Worm (Caenorhabditis elegans) whole organism, young adult: Measurements from ENCODE around the gene srxa-19.

Experiments
- B0261.1 ChIP-seq: sonication (generic microtip); optimal IDR thresholded peaks from 2 replicates; lab custom pipeline; 2016; ENCODE audit warnings: mild to moderate bottlenecking, missing genetic modification characterization, moderate library complexity, missing compliant biosample characterization
- D2030.7 ChIP-seq: fragments of 200-800 bp; sonication (Bioruptor generic); IDR thresholded peaks from 2 replicates; pipeline ENCODE4 v1.3.6; 2022; ENCODE audit warnings: missing genetic modification reagents, missing genetic modification characterization, missing compliant biosample characterization
- F55B11.4 ChIP-seq: sonication (generic microtip); optimal IDR thresholded peaks from 2 replicates; lab custom pipeline; 2016; ENCODE audit warnings: missing compliant biosample characterization, missing genetic modification characterization, borderline replicate concordance; ENCODE audit not compliant: insufficient read depth
- K11D2.4 ChIP-seq: fragments of 200-800 bp; sonication (Bioruptor generic); IDR thresholded peaks from 2 replicates; pipeline ENCODE4 v1.3.6; 2022; ENCODE audit warnings: missing genetic modification reagents, missing genetic modification characterization, missing compliant biosample characterization
- T07F8.4 ChIP-seq: sonication (generic microtip); optimal IDR thresholded peaks from 2 replicates; lab custom pipeline; 2016; ENCODE audit warnings: mild to moderate bottlenecking, missing genetic modification characterization, moderate library complexity, missing compliant biosample characterization
- T26A5.8 ChIP-seq: sonication (generic microtip); optimal IDR thresholded peaks from 2 replicates; lab custom pipeline; 2016; ENCODE audit warnings: missing genetic modification characterization, missing compliant biosample characterization
- Y79H2A.3 ChIP-seq: fragments of 200-800 bp; sonication (Bioruptor generic); conservative IDR thresholded peaks from 2 replicates; pipeline ENCODE4 v1.3.6; 2022; ENCODE audit warnings: missing genetic modification reagents, missing genetic modification characterization, missing compliant biosample characterization
- Y95B8A.8 ChIP-seq: fragments of 200-800 bp; sonication (Bioruptor generic); IDR thresholded peaks from 2 replicates; pipeline ENCODE4 v1.3.6; 2022; ENCODE audit warnings: missing genetic modification reagents, missing genetic modification characterization, missing compliant biosample characterization
- ZK185.1 ChIP-seq: sonication (generic microtip); optimal IDR thresholded peaks from 2 replicates; lab custom pipeline; 2016; ENCODE audit warnings: mild to moderate bottlenecking, missing genetic modification characterization, missing compliant biosample characterization; ENCODE audit not compliant: poor library complexity, severe bottlenecking
- atf-7 ChIP-seq: sonication (generic microtip); optimal IDR thresholded peaks from 2 replicates; lab custom pipeline; 2017; ENCODE audit warnings: mild to moderate bottlenecking, missing genetic modification characterization, missing compliant biosample characterization
- attf-5 ChIP-seq: fragments of 200-800 bp; sonication (Bioruptor generic); optimal IDR thresholded peaks from 2 replicates; lab custom pipeline; 2018; ENCODE audit warnings: mild to moderate bottlenecking, missing genetic modification characterization, missing compliant biosample characterization
- attf-6 ChIP-seq: fragments of 200-800 bp; sonication (Bioruptor generic); IDR thresholded peaks from 2 replicates; pipeline ENCODE4 v1.3.6; 2022; ENCODE audit warnings: missing genetic modification reagents, missing genetic modification characterization, missing compliant biosample characterization
- cebp-1 ChIP-seq, 2 experiments: fragments of 200-800 bp in 1 of 2; sonication (Bioruptor generic) in 1 of 2; sonication (generic microtip) in 1 of 2; IDR thresholded peaks in 1 of 2; optimal IDR thresholded peaks in 1 of 2; 2 replicates each; pipeline versions ENCODE4 v1.3.6 to Lab custom; 2017 to 2022; ENCODE audit warnings: missing compliant biosample characterization in 2 of 2, missing genetic modification characterization in 2 of 2, mild to moderate bottlenecking in 1 of 2, missing genetic modification reagents in 1 of 2, moderate library complexity in 1 of 2
- ceh-27 ChIP-seq: fragments of 200-800 bp; sonication (Bioruptor generic); optimal IDR thresholded peaks from 2 replicates; lab custom pipeline; 2018; ENCODE audit warnings: mild to moderate bottlenecking, missing genetic modification characterization, moderate library complexity, missing compliant biosample characterization
- ceh-40 ChIP-seq: fragments of 200-800 bp; sonication (Bioruptor generic); IDR thresholded peaks from 2 replicates; pipeline ENCODE4 v1.3.6; 2022; ENCODE audit warnings: missing genetic modification characterization, missing compliant biosample characterization
- chd-7 ChIP-seq: sonication (generic microtip); optimal IDR thresholded peaks from 2 replicates; lab custom pipeline; 2016; ENCODE audit warnings: mild to moderate bottlenecking, missing genetic modification characterization, moderate library complexity, missing compliant biosample characterization
- die-1 ChIP-seq: sonication (generic microtip); optimal IDR thresholded peaks from 2 replicates; lab custom pipeline; 2016; ENCODE audit warnings: missing genotype, mild to moderate bottlenecking, missing genetic modification characterization, missing compliant biosample characterization
- egl-44 ChIP-seq: fragments of 200-800 bp; sonication (Bioruptor generic); IDR thresholded peaks from 2 replicates; pipeline ENCODE4 v1.3.6; 2022; ENCODE audit warnings: missing genetic modification reagents, missing genetic modification characterization, missing compliant biosample characterization
- egrh-3 ChIP-seq: fragments of 200-800 bp; sonication (Bioruptor generic); IDR thresholded peaks from 2 replicates; pipeline ENCODE4 v1.3.6; 2022; ENCODE audit warnings: missing genetic modification reagents, missing genetic modification characterization, missing compliant biosample characterization
- hmg-1.2 ChIP-seq: fragments of 200-800 bp; sonication (Bioruptor generic); IDR thresholded peaks from 2 replicates; pipeline ENCODE4 v1.3.6; 2022; ENCODE audit warnings: missing genetic modification reagents, missing genetic modification characterization, missing compliant biosample characterization
- hrde-1 ChIP-seq: sonication (generic microtip); optimal IDR thresholded peaks from 2 replicates; lab custom pipeline; 2016; ENCODE audit warnings: missing genetic modification characterization, mild to moderate bottlenecking, missing compliant biosample characterization, moderate library complexity, missing genotype, missing genetic modification reagents, borderline replicate concordance
- hsf-1 ChIP-seq: fragments of 200-800 bp; sonication (Bioruptor generic); IDR thresholded peaks from 2 replicates; pipeline ENCODE4 v1.3.6; 2022; ENCODE audit warnings: missing genetic modification reagents, missing genetic modification characterization, missing compliant biosample characterization
- lag-1 ChIP-seq: fragments of 200-800 bp; sonication (Bioruptor generic); IDR thresholded peaks from 2 replicates; pipeline ENCODE4 v1.3.6; 2022; ENCODE audit warnings: missing genetic modification reagents, missing genetic modification characterization, missing compliant biosample characterization
- let-607 ChIP-seq, 2 experiments: fragments of 200-800 bp in 1 of 2; sonication (Bioruptor generic) in 1 of 2; sonication (generic microtip) in 1 of 2; optimal IDR thresholded peaks; 2 replicates each; lab custom pipeline; 2016 to 2018; ENCODE audit warnings: mild to moderate bottlenecking in 2 of 2, missing compliant biosample characterization in 2 of 2, missing genetic modification characterization in 2 of 2, moderate library complexity in 2 of 2, missing genotype in 1 of 2
- lin-40 ChIP-seq: sonication (generic microtip); optimal IDR thresholded peaks from 2 replicates; lab custom pipeline; 2016; ENCODE audit warnings: missing genetic modification characterization, mild to moderate bottlenecking, missing compliant biosample characterization, missing genotype, missing genetic modification reagents
- madf-10 ChIP-seq: sonication (generic microtip); optimal IDR thresholded peaks from 2 replicates; lab custom pipeline; 2016; ENCODE audit warnings: mild to moderate bottlenecking, missing genetic modification characterization, missing compliant biosample characterization
- madf-8 ChIP-seq: fragments of 200-800 bp; sonication (Bioruptor generic); conservative IDR thresholded peaks from 2 replicates; pipeline ENCODE4 v1.3.6; 2022; ENCODE audit warnings: missing genetic modification reagents, missing genetic modification characterization, missing compliant biosample characterization
- mel-28 ChIP-seq: sonication (generic microtip); optimal IDR thresholded peaks from 2 replicates; lab custom pipeline; 2016; ENCODE audit warnings: borderline replicate concordance, mild to moderate bottlenecking, missing genetic modification characterization, missing compliant biosample characterization
- nfya-1 ChIP-seq: sonication (generic microtip); optimal IDR thresholded peaks from 2 replicates; lab custom pipeline; 2017; ENCODE audit warnings: antibody characterized with exemption, missing compliant biosample characterization, missing genetic modification characterization, borderline replicate concordance; ENCODE audit not compliant: insufficient read depth
- nhr-179 ChIP-seq: sonication (generic microtip); optimal IDR thresholded peaks from 2 replicates; lab custom pipeline; 2016; ENCODE audit warnings: mild to moderate bottlenecking, missing genetic modification characterization, missing compliant biosample characterization
- nhr-27 ChIP-seq: fragments of 200-800 bp; sonication (Bioruptor generic); optimal IDR thresholded peaks from 2 replicates; lab custom pipeline; 2018; ENCODE audit warnings: mild to moderate bottlenecking, missing genetic modification characterization, moderate library complexity, missing compliant biosample characterization
- repo-1 ChIP-seq: sonication (generic microtip); optimal IDR thresholded peaks from 2 replicates; lab custom pipeline; 2017; ENCODE audit warnings: mild to moderate bottlenecking, missing genetic modification characterization, missing compliant biosample characterization
- snpc-1.1 ChIP-seq: sonication (generic microtip); optimal IDR thresholded peaks from 2 replicates; lab custom pipeline; 2017; ENCODE audit warnings: missing genetic modification characterization, mild to moderate bottlenecking, missing compliant biosample characterization, antibody characterized with exemption, moderate library complexity, missing genotype, missing genetic modification reagents; ENCODE audit not compliant: insufficient read depth
- snpc-1.3 ChIP-seq: sonication (generic microtip); optimal IDR thresholded peaks from 2 replicates; lab custom pipeline; 2017; ENCODE audit warnings: missing genetic modification characterization, mild to moderate bottlenecking, missing compliant biosample characterization, antibody characterized with exemption, moderate library complexity, missing genotype, missing genetic modification reagents; ENCODE audit not compliant: insufficient read depth
- snpc-4 ChIP-seq, 5 experiments: fragments of 150-350 bp in 1 of 5; sonication (generic microtip) in 4 of 5; optimal IDR thresholded peaks; 2 replicates each; lab custom pipeline; 2014 to 2018; ENCODE audit warnings: missing genetic modification characterization in 5 of 5, missing biosample characterization in 3 of 5, antibody characterized with exemption in 2 of 5, mild to moderate bottlenecking in 2 of 5, missing compliant biosample characterization in 2 of 5, missing genotype in 2 of 5, moderate library complexity in 2 of 5, missing genetic modification reagents in 1 of 5
- sptf-2 ChIP-seq: fragments of 200-800 bp; sonication (Bioruptor generic); optimal IDR thresholded peaks from 2 replicates; lab custom pipeline; 2018; ENCODE audit warnings: mild to moderate bottlenecking, missing genetic modification characterization, missing compliant biosample characterization
- tbx-9 ChIP-seq: sonication (generic microtip); optimal IDR thresholded peaks from 2 replicates; lab custom pipeline; 2016; ENCODE audit warnings: borderline replicate concordance, missing genetic modification characterization, inconsistent platforms, missing compliant biosample characterization
- xnd-1 ChIP-seq: sonication (generic microtip); optimal IDR thresholded peaks from 2 replicates; lab custom pipeline; 2016; ENCODE audit warnings: missing genotype, missing genetic modification reagents, missing genetic modification characterization, missing compliant biosample characterization
- ztf-25 ChIP-seq: fragments of 200-800 bp; sonication (Bioruptor generic); IDR thresholded peaks from 2 replicates; pipeline ENCODE4 v1.3.6; 2022; ENCODE audit warnings: missing genetic modification reagents, missing genetic modification characterization, missing compliant biosample characterization
- ztf-3 ChIP-seq: fragments of 200-800 bp; sonication (Bioruptor generic); optimal IDR thresholded peaks from 2 replicates; lab custom pipeline; 2018; ENCODE audit warnings: mild to moderate bottlenecking, missing genetic modification characterization, missing compliant biosample characterization

The srxa-19 gene

DNA sequence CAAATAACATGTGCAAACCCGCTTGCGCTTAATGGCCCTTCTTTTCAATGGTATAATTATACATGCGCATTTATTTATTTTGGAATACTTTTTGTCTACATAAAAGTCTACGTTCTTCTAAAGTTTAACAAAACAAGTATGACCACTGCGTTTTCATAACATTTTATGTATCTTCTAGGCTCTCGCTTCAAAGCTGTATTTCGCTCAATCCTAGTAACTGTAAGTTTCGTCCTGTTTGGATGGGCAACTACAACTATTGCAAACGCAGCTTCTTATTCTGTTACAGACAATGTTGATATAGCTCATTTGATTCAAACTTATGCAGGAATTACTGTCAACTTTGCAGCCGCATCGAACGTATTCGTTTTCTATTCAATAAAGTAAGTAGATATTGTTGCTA is 27.2 kb upstream of the srxa-19 start, which contains the start of gene srsx-27:
Gene srsx-27 (plus strand): TSS at position 301 of the 400 bp plus-strand sequence.
- TF ChIP-seq tbx-9 (tag; lab: Kevin White, UChicago) = no peak
- TF ChIP-seq F55B11.4 = no peak
- TF ChIP-seq snpc-4 (GFP tag; optimal IDR thresholded peaks at IDR 0.05; lab: Kevin White, UChicago) = no peak
- TF ChIP-seq snpc-4 (tag; optimal IDR thresholded peaks at IDR 0.05; lab: Kevin White, UChicago) = no peak
- TF ChIP-seq ceh-27 = no peak
- no peak for TF ChIP-seq Y95B8A.8 (GFP tag; lab: Robert Waterston, UW)
- TF ChIP-seq egl-44 (GFP tag; lab: Robert Waterston, UW) = no peak
- TF ChIP-seq attf-5 (GFP tag; lab: Kevin White, UChicago) = no peak
- no peak for TF ChIP-seq ztf-25
- no peak for TF ChIP-seq T26A5.8 (tag; lab: Kevin White, UChicago)
- no peak for TF ChIP-seq nhr-179 (tag; lab: Kevin White, UChicago)
- TF ChIP-seq atf-7 (tag; lab: Kevin White, UChicago) = no peak
- no peak for TF ChIP-seq repo-1 (tag; lab: Kevin White, UChicago)
- no peak for TF ChIP-seq K11D2.4 (GFP tag; lab: Robert Waterston, UW)
- TF ChIP-seq cebp-1 (GFP tag; IDR thresholded peaks at IDR 0.05; lab: Robert Waterston, UW) = no peak
- no peak for TF ChIP-seq cebp-1 (tag; optimal IDR thresholded peaks at IDR 0.05; lab: Kevin White, UChicago)
- TF ChIP-seq ztf-3 (GFP tag; lab: Kevin White, UChicago) = no peak
- no peak for TF ChIP-seq egrh-3 (GFP tag; lab: Robert Waterston, UW)
- TF ChIP-seq ceh-40 (GFP tag; lab: Robert Waterston, UW) = no peak
- TF ChIP-seq mel-28 (tag; lab: Kevin White, UChicago) = no peak
- TF ChIP-seq hrde-1 (tag; lab: Kevin White, UChicago) = no peak

DNA sequence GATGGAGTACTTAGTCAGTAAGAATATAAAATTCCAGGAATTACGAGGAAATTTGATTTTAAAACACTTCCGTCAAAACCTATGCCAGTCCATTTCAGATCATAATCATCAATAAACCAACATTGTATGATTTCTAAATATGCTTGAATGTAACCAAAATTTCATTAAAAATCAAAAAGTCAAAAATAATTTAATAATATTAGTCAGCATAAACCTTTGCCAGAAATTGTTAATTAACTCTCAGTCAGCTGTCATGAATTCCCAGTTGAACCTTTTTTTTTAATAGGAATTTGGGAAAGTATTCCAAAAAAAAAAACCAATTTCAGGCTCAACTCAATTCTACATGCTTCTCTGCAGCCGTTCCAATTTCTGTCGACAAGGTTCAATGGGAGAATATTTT is 25.8 kb upstream of the srxa-19 start, which contains the start of gene srsx-26:
Gene srsx-26 (plus strand): TSS at position 301 of the 400 bp plus-strand sequence.
- TF ChIP-seq ZK185.1 (no peak), D2030.7 (GFP tag; lab: Robert Waterston, UW) (no peak), lin-40 (tag; lab: Kevin White, UChicago) (no peak), snpc-1.3 (tag; lab: Kevin White, UChicago) (no peak), hsf-1 (GFP tag; lab: Robert Waterston, UW) (no peak), nfya-1 (no peak), atf-7 (tag; lab: Kevin White, UChicago) (no peak), chd-7 (tag; lab: Kevin White, UChicago) (no peak)

DNA sequence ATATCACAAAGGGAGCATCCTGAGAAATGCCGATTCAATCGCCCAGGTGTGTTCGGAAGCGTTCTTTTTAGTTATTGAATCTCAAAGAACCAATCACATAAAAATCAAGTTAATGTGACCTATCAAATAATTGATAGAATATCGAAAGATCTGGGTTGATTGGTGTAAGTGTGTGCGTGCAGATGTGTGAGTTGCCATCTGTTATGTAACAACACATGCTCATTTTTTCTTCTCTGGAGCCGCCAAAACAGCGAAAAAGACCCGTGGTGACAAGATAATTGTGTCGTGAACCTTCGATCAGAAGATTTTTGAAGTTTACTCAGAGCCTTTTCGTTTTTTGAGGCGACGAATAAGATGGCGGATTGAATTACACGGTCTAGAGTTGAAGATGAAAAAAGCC is 24.2 kb upstream of the srxa-19 start:
- TF ChIP-seq Y79H2A.3 (GFP tag; lab: Robert Waterston, UW) (no peak), hsf-1 (GFP tag; lab: Robert Waterston, UW) (no peak), snpc-1.1 (tag; lab: Kevin White, UChicago) (no peak), let-607 (tag; optimal IDR thresholded peaks at IDR 0.05; lab: Kevin White, UChicago) (no peak), attf-6 (no peak), madf-8 (GFP tag; lab: Robert Waterston, UW) (no peak), B0261.1 (tag; lab: Kevin White, UChicago) (no peak), hrde-1 (tag; lab: Kevin White, UChicago) (no peak), die-1 (tag; lab: Kevin White, UChicago) (no peak), ceh-27 (no peak), madf-10 (tag; lab: Kevin White, UChicago) (no peak), hmg-1.2 (no peak), ZK185.1 (no peak), lag-1 (GFP tag; lab: Robert Waterston, UW) (no peak), nhr-27 (tag; lab: Kevin White, UChicago) (no peak), T07F8.4 (tag; lab: Kevin White, UChicago) (no peak), xnd-1 (no peak), T26A5.8 (tag; lab: Kevin White, UChicago) (no peak), sptf-2 (GFP tag; lab: Kevin White, UChicago) (no peak)
- TF ChIP-seq, all 124 proteins: peak for 0
